Worm (Caenorhabditis elegans) whole organism, L3 larva: Measurements from ENCODE around the gene ulp-1.
A peak's percentile ranks its signal among the peaks of the same experiment; 100 is the strongest.

ENCODE experiments used
- aly-2 ChIP-seq: fragments of 150-350 bp; optimal IDR thresholded peaks from 2 replicates; lab custom pipeline; 2014; ENCODE audit warnings: missing biosample characterization, missing genetic modification characterization
- ama-1 ChIP-seq: fragments of 150-350 bp; optimal IDR thresholded peaks from 2 replicates; lab custom pipeline; 2018
- ceh-82 ChIP-seq: fragments of 150-350 bp; optimal IDR thresholded peaks from 2 replicates; lab custom pipeline; 2014; ENCODE audit warnings: missing biosample characterization, missing genetic modification characterization
- elt-1 ChIP-seq: fragments of 150-350 bp; optimal IDR thresholded peaks from 2 replicates; lab custom pipeline; 2014; ENCODE audit warnings: missing biosample characterization, missing genetic modification characterization
- fkh-10 ChIP-seq: sonication (generic microtip); optimal IDR thresholded peaks from 2 replicates; lab custom pipeline; 2017; ENCODE audit warnings: missing biosample characterization, missing genetic modification reagents, missing genetic modification characterization
- nhr-12 ChIP-seq: fragments of 150-350 bp; optimal IDR thresholded peaks from 2 replicates; lab custom pipeline; 2014; ENCODE audit warnings: missing biosample characterization, missing genetic modification characterization
- nhr-23 ChIP-seq: fragments of 150-350 bp; optimal IDR thresholded peaks from 2 replicates; lab custom pipeline; 2014; ENCODE audit warnings: missing biosample characterization, missing genetic modification reagents, missing genetic modification characterization
- nhr-76 ChIP-seq: fragments of 150-350 bp; sonication (generic microtip); optimal IDR thresholded peaks from 5 replicates; lab custom pipeline; 2014; ENCODE audit warnings: missing biosample characterization, missing genetic modification characterization
- pha-4 ChIP-seq: fragments of 150-350 bp; optimal IDR thresholded peaks from 2 replicates; lab custom pipeline; 2014; ENCODE audit warnings: missing biosample characterization, missing genetic modification reagents, missing genetic modification characterization
- pqm-1 ChIP-seq: fragments of 150-350 bp; optimal IDR thresholded peaks from 2 replicates; lab custom pipeline; 2017; ENCODE audit warnings: missing biosample characterization, missing genetic modification characterization, inconsistent platforms
- tbx-2 ChIP-seq: sonication (generic microtip); optimal IDR thresholded peaks from 2 replicates; lab custom pipeline; 2016; ENCODE audit warnings: mild to moderate bottlenecking, missing genetic modification characterization, missing compliant biosample characterization
- unc-62 ChIP-seq: fragments of 150-350 bp; sonication (generic microtip); optimal IDR thresholded peaks from 4 replicates; lab custom pipeline; 2014; ENCODE audit warnings: missing biosample characterization, missing genetic modification reagents, missing genetic modification characterization
- ztf-4 ChIP-seq: fragments of 150-350 bp; optimal IDR thresholded peaks from 2 replicates; lab custom pipeline; 2014; ENCODE audit warnings: missing biosample characterization, missing genetic modification characterization

ce11 chrIII:5190179-5190578, 20.6 kb upstream of the ulp-1 start:
- no peak for TF ChIP-seq aly-2 (tag; lab: Kevin White, UChicago)
- peak; percentile 43 for TF ChIP-seq pha-4 (tag; lab: Kevin White, UChicago)
- TF ChIP-seq tbx-2 (tag; lab: Kevin White, UChicago) = no peak
- peak; percentile 44 for TF ChIP-seq nhr-23
- no peak for TF ChIP-seq fkh-10 (GFP tag; lab: Kevin White, UChicago)
- no peak for TF ChIP-seq ceh-82 (tag; lab: Kevin White, UChicago)
- TF ChIP-seq ama-1 = no peak
- TF ChIP-seq nhr-12 (tag; lab: Kevin White, UChicago) = no peak
- no peak for TF ChIP-seq pqm-1 (tag; lab: Kevin White, UChicago)
- no peak for TF ChIP-seq unc-62 (GFP tag; lab: Kevin White, UChicago)
- no peak for TF ChIP-seq ztf-4
- no peak for TF ChIP-seq nhr-76
- TF ChIP-seq elt-1 (tag; lab: Kevin White, UChicago) = no peak
